Fruit fly (Drosophila melanogaster): ENCODE data around the gene Ubr3.

- peak; percentile 39 for TF ChIP-seq Hr83 (GFP tag; optimal IDR thresholded peaks at IDR 0.05; ENCODE audit: poor library complexity, severe bottlenecking)
- TF ChIP-seq psq (GFP tag; optimal IDR thresholded peaks at IDR 0.05), result peak; percentile 80
- peak; percentile 83 for TF ChIP-seq br (GFP tag; optimal IDR thresholded peaks at IDR 0.05)
- no peak for TF ChIP-seq usp (GFP tag; optimal IDR thresholded peaks at IDR 0.05)
- no peak for TF ChIP-seq pan (optimal IDR thresholded peaks at IDR 0.05)
- TF ChIP-seq tai (GFP tag; optimal IDR thresholded peaks at IDR 0.05), result no peak
- peak in 1 of 2 experiments; percentile 90 for TF ChIP-seq foxo (GFP tag; optimal IDR thresholded peaks at IDR 0.05)
Measured at dm6 chrX:7888386-7889024, 47.2 kb upstream of the Ubr3 start, which contains the start of gene Acat1.

Data from whole organism, wandering third instar larva.